Fruit fly (Drosophila melanogaster): ENCODE data around the gene CG44195.
A peak's percentile ranks its signal among the peaks of the same experiment; 100 is the strongest.

CG44195 gene

dm6 chr3L:7641467-7641866, 54.0 kb downstream of the CG44195 start, which contains the start of gene CG7506 (continued):
- TF ChIP-seq CG6791 (GFP tag; IDR thresholded peaks at IDR 0.05; ENCODE audit: partially characterized antibody) (0 out of 3 replicates have a peak, but pooled peaks have one; percentile 23), MBD-R2 (GFP tag; IDR thresholded peaks at IDR 0.05) (peak; percentile 78), sens (GFP tag) (peak; percentile 58), Lhr (GFP tag; optimal IDR thresholded peaks at IDR 0.05) (peak; percentile 42), tll (GFP tag; optimal IDR thresholded peaks at IDR 0.05) (no peak), CG8924 (tag; optimal IDR thresholded peaks at IDR 0.05) (no peak), lmd (GFP tag; IDR thresholded peaks at IDR 0.05) (no peak), E2f1 (GFP tag; IDR thresholded peaks at IDR 0.05) (no peak), gsb-n (tag; optimal IDR thresholded peaks at IDR 0.05) (no peak), stwl (tag; optimal IDR thresholded peaks at IDR 0.05) (peak; percentile 82), phol (tag; optimal IDR thresholded peaks at IDR 0.05) (peak; percentile 19), CoRest (tag; optimal IDR thresholded peaks at IDR 0.05) (peak; percentile 60), Meics (GFP tag; optimal IDR thresholded peaks at IDR 0.05) (peak; percentile 36), nerfin-1 (tag; optimal IDR thresholded peaks at IDR 0.05) (no peak), peb (GFP tag; IDR thresholded peaks at IDR 0.05) (no peak), CG4360 (GFP tag; IDR thresholded peaks at IDR 0.05) (no peak), PHDP (tag; optimal IDR thresholded peaks at IDR 0.05) (peak; percentile 8), hb (GFP tag; IDR thresholded peaks at IDR 0.05; ENCODE audit: partially characterized antibody) (no peak), gce (GFP tag; IDR thresholded peaks at IDR 0.05) (no peak), Myb (GFP tag; optimal IDR thresholded peaks at IDR 0.05) (peak; percentile 95), nau (GFP tag; optimal IDR thresholded peaks at IDR 0.05) (peak; percentile 7), Hmr (GFP tag; optimal IDR thresholded peaks at IDR 0.05) (peak; percentile 38), dati (GFP tag; IDR thresholded peaks at IDR 0.05) (no peak), crp (GFP tag; optimal IDR thresholded peaks at IDR 0.05) (peak in 1 of 2 experiments; percentile 81), CG1233 (GFP tag; optimal IDR thresholded peaks at IDR 0.05) (peak; percentile 18), sug (tag; optimal IDR thresholded peaks at IDR 0.05) (no peak), CG34422 (GFP tag; IDR thresholded peaks at IDR 0.05) (peak; percentile 39; the same call in 1 of the 3 replicates), zen (tag; optimal IDR thresholded peaks at IDR 0.05) (no peak), CG3847 (GFP tag; IDR thresholded peaks at IDR 0.05) (peak; percentile 30), CG17912 (GFP tag; optimal IDR thresholded peaks at IDR 0.05) (peak; percentile 8), CG9817 (tag; optimal IDR thresholded peaks at IDR 0.05) (peak; percentile 3), ci (GFP tag; IDR thresholded peaks at IDR 0.05) (peak; percentile 62; the same call in 2 of the 3 replicates), Opbp (GFP tag; IDR thresholded peaks at IDR 0.05; ENCODE audit: partially characterized antibody) (0 out of 3 replicates have a peak, but pooled peaks have one; percentile 35), nom (GFP tag; optimal IDR thresholded peaks at IDR 0.05) (no peak), CG14710 (tag; optimal IDR thresholded peaks at IDR 0.05) (peak; percentile 91), CG9797 (GFP tag; optimal IDR thresholded peaks at IDR 0.05) (peak; percentile 60), Hsf (GFP tag; optimal IDR thresholded peaks at IDR 0.05) (no peak), kah (GFP tag; optimal IDR thresholded peaks at IDR 0.05) (peak; percentile 77), YL-1 (GFP tag; optimal IDR thresholded peaks at IDR 0.05) (no peak), bcd (GFP tag; optimal IDR thresholded peaks at IDR 0.05) (peak; percentile 10), bab2 (GFP tag; optimal IDR thresholded peaks at IDR 0.05) (no peak), slbo (GFP tag; IDR thresholded peaks at IDR 0.05) (peak; percentile 12; the same call in 1 of the 2 replicates), pzg (GFP tag; optimal IDR thresholded peaks at IDR 0.05) (peak; percentile 68), CG7271 (tag; optimal IDR thresholded peaks at IDR 0.05) (no peak), NFAT (GFP tag; IDR thresholded peaks at IDR 0.05) (no peak), CG6254 (GFP tag; optimal IDR thresholded peaks at IDR 0.05) (no peak), NfI (GFP tag; optimal IDR thresholded peaks at IDR 0.05) (peak; percentile 34), hbn (GFP tag; IDR thresholded peaks at IDR 0.05; ENCODE audit: partially characterized antibody) (no peak), trem (tag; optimal IDR thresholded peaks at IDR 0.05) (no peak)
